Worm (Caenorhabditis elegans) whole organism, young adult: ENCODE measurements around the gene nhr-213.

Experiments used
- F22D6.2 ChIP-seq: sonication (generic microtip); optimal IDR thresholded peaks from 2 replicates; lab custom pipeline; 2016; ENCODE audit warnings: mild to moderate bottlenecking, missing genetic modification characterization, missing compliant biosample characterization
- ama-1 ChIP-seq, 3 experiments: fragments of 150-350 bp in 1 of 3; sonication (generic microtip) in 2 of 3; optimal IDR thresholded peaks; 2 replicates each; lab custom pipeline; 2014 to 2018; ENCODE audit warnings: missing biosample characterization in 2 of 3, missing genetic modification characterization in 2 of 3, missing genetic modification reagents in 2 of 3
- athp-1 ChIP-seq: sonication (generic microtip); optimal IDR thresholded peaks from 2 replicates; lab custom pipeline; 2017; ENCODE audit warnings: mild to moderate bottlenecking, missing genetic modification characterization, missing compliant biosample characterization
- ccch-3 ChIP-seq: fragments of 200-800 bp; sonication (Bioruptor generic); optimal IDR thresholded peaks from 2 replicates; lab custom pipeline; 2018; ENCODE audit warnings: mild to moderate bottlenecking, missing genetic modification characterization, missing compliant biosample characterization
- nhr-90 ChIP-seq: sonication (generic microtip); optimal IDR thresholded peaks from 2 replicates; lab custom pipeline; 2016; ENCODE audit warnings: missing genotype, mild to moderate bottlenecking, missing genetic modification characterization, missing compliant biosample characterization
- pha-4 ChIP-seq: fragments of 150-350 bp; sonication (generic microtip); optimal IDR thresholded peaks from 2 replicates; lab custom pipeline; 2014; ENCODE audit warnings: missing biosample characterization, missing genetic modification reagents, missing genetic modification characterization
- sdz-38 ChIP-seq: sonication (generic microtip); optimal IDR thresholded peaks from 2 replicates; lab custom pipeline; 2016; ENCODE audit warnings: missing genotype, missing genetic modification characterization, missing compliant biosample characterization
- sptf-2 ChIP-seq: fragments of 200-800 bp; sonication (Bioruptor generic); optimal IDR thresholded peaks from 2 replicates; lab custom pipeline; 2018; ENCODE audit warnings: mild to moderate bottlenecking, missing genetic modification characterization, missing compliant biosample characterization
- tlf-1 ChIP-seq: fragments of 200-800 bp; sonication (Bioruptor generic); optimal IDR thresholded peaks from 2 replicates; lab custom pipeline; 2018; ENCODE audit warnings: mild to moderate bottlenecking, missing genetic modification characterization, missing compliant biosample characterization
- zfh-2 ChIP-seq: fragments of 200-800 bp; sonication (Bioruptor generic); conservative IDR thresholded peaks from 2 replicates; pipeline ENCODE4 v1.3.6; 2022; ENCODE audit warnings: missing genetic modification reagents, missing genetic modification characterization, missing compliant biosample characterization

ce11 chrV:15890115-15890514, 6.5 kb downstream of the nhr-213 start:
- TF ChIP-seq athp-1 (tag; lab: Kevin White, UChicago) = no peak
- TF ChIP-seq sdz-38 (tag; lab: Kevin White, UChicago) = no peak
- no peak for TF ChIP-seq nhr-90
- TF ChIP-seq ccch-3 (GFP tag; lab: Kevin White, UChicago) = no peak
- TF ChIP-seq zfh-2 (GFP tag; lab: Robert Waterston, UW) = no peak
- TF ChIP-seq ama-1 (optimal IDR thresholded peaks at IDR 0.05; lab: Kevin White, UChicago) = no peak
- no peak for TF ChIP-seq ama-1 (GFP tag; optimal IDR thresholded peaks at IDR 0.05; lab: Kevin White, UChicago)
- no peak for TF ChIP-seq tlf-1 (GFP tag; lab: Kevin White, UChicago)
- TF ChIP-seq F22D6.2 (tag; lab: Kevin White, UChicago) = no peak
- no peak for TF ChIP-seq pha-4 (tag; lab: Kevin White, UChicago)
- no peak for TF ChIP-seq sptf-2
